Fruit fly (Drosophila melanogaster): ENCODE measurements around the gene wg.

DNA sequence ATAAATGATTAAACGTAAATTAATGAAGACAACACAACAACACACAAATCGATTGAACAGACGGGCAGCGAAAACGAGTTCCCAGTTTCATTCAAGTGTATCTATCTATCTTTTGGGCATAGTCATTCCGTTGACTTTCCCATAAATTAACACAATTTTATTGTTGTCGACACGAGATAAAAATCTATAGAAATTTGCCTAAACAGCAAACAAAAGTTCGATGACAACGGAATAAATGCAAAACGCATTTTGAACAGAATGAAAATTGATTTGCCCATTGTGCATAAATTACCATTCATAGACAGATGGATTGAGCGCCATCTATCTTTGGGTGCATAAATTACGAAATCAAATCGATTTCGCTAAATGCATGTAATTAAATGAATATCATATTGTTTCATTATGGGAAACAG, 45.8 kb downstream of the wg start:
- TF ChIP-seq EcR (GFP tag; optimal IDR thresholded peaks at IDR 0.05): no peak
- no peak for TF ChIP-seq CG12605 (GFP tag; IDR thresholded peaks at IDR 0.05)
- no peak for TF ChIP-seq CG10348 (GFP tag; IDR thresholded peaks at IDR 0.05)
- TF ChIP-seq CG8301 (tag; optimal IDR thresholded peaks at IDR 0.05): no peak
